Worm (Caenorhabditis elegans): ENCODE measurements around the gene R02F2.4.

The R02F2.4 gene

DNA sequence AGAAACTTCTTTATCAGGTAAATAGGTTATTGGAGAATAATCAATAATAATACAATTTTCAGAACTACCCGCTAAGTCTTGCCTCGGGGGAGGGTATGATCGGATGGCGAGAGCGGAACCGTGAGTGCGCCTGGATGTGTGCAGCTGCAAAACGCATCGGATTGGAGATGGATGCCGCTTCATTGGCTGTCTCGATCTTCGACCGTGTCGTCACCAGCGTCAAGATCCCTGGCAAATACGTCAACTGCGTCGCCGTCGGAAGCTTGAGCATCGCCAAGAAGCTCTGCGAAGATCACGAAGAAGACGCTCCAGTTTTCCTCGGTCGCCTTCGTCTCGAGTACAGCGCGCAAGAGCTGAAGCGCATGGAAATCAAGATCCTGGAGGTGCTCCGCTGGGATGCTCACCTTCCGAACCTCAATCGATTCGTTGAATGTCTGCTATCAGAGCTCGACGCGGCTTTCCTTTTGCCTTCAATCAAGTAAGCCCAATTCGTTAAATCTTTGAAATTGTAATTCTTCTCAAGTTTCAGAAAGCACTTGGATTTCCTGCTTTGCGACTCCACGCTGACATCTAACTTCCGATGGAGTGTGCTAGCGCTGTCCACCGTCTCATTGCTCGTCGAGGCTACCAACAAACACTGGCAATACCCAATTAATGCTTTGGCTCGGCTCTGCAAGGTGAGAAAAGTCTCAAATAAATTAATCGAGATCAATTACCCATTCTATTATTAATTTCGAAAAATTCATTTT is 20.8 kb downstream of the R02F2.4 start:
- TF ChIP-seq fos-1 (tag; optimal IDR thresholded peaks at IDR 0.05): no peak
- peak in 1 of 2 experiments; percentile 5 for TF ChIP-seq lsy-2 (tag; optimal IDR thresholded peaks at IDR 0.05)
- TF ChIP-seq mab-5 (tag; optimal IDR thresholded peaks at IDR 0.05): no peak

DNA sequence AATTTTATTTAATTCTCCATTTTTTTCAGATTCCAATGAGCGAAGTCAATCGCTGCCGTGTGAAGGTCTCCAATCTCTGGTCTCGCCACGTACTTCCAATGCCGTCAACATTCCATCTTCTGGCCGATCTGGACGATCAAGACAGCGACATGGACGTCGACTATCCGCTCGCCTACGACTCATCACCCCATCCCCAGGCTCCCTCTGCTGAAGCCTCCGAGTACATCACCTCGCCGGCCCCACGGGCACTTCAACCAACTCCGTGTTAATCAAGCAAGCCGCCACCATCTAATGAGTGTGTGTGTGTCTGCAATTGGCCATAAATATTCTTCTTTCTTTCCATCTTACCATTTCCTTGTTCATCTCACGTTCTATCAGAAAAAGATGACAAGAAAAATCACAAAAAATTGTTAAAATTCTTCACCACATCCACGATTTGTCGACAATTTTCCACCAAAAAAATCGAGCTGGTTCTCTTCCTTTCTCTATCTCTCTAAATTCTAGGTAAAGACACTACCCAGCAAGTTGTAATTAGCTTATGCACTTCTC is 21.5 kb downstream of the R02F2.4 start:
- peak; percentile 43 for TF ChIP-seq ama-1 (optimal IDR thresholded peaks at IDR 0.05)
- no peak for TF ChIP-seq lin-11 (tag; optimal IDR thresholded peaks at IDR 0.05)
- TF ChIP-seq ztf-11 (tag; optimal IDR thresholded peaks at IDR 0.05): no peak

DNA sequence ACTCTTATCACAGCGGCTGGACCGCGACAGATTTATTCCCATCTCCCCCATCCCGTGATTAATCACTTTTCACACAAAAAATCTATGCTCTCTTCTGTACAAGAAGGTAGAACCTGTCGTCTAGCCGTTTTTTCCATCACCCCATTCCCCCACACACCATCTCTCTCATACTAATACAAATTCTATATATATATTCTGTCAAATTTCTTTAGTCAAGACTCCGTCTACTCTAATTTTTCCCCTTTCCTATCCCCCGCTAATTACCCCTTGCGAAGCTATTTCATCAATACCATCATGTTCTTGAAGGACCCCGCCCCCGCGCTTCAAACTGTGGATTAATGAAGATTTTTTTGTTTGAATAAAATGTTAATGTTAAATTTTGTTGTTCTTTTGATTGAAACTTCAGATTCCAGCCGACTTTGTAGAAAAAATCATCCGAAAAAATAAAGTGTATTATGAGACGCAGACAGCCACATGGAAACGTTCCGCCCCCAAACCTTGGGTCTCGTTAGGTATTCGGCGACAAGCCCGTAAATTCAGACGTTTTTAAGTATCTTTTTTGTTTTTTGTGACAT is 22.0 kb downstream of the R02F2.4 start:
- no peak for TF ChIP-seq ztf-11 (tag; optimal IDR thresholded peaks at IDR 0.05)
- TF ChIP-seq gmeb-1 (tag; optimal IDR thresholded peaks at IDR 0.05): peak; percentile 41
- peak; percentile 62 for TF ChIP-seq nhr-25 (tag; optimal IDR thresholded peaks at IDR 0.05)
- peak; percentile 65 for TF ChIP-seq crh-2 (tag; optimal IDR thresholded peaks at IDR 0.05)
- TF ChIP-seq ztf-1 (GFP tag; conservative IDR thresholded peaks at IDR 0.05): no peak
- peak; percentile 39 for TF ChIP-seq sma-3 (GFP tag; optimal IDR thresholded peaks at IDR 0.05)
- TF ChIP-seq nhr-21 (tag; optimal IDR thresholded peaks at IDR 0.05): peak; percentile 62
- no peak for TF ChIP-seq F13H6.1 (tag; optimal IDR thresholded peaks at IDR 0.05)
- no peak for TF ChIP-seq unc-55 (GFP tag; optimal IDR thresholded peaks at IDR 0.05)
- peak; percentile 5 for TF ChIP-seq fos-1 (tag; optimal IDR thresholded peaks at IDR 0.05)

DNA sequence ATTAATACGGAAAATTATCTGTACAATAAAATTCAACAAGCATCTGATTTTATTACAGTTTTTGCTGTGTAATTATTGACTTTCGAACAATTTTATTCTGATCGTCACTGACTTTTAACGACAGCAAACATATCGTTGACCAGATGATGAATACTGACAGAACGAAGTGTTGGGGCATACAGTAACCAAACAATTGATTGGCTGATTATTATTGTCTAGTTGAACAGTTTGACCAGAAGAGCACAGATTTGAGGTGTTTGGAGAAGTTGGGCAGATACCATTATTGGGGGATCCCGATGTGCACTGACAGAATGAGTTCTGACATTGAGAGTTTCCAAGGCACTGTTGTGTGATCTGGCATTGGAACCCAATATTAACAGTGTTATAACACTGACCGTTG is 22.8 kb downstream of the R02F2.4 start:
- no peak for TF ChIP-seq blmp-1 (tag; optimal IDR thresholded peaks at IDR 0.05; ENCODE audit: insufficient read depth)
- TF ChIP-seq ztf-11 (tag; optimal IDR thresholded peaks at IDR 0.05): no peak
- no peak for TF ChIP-seq dmd-4 (tag; optimal IDR thresholded peaks at IDR 0.05)
- no peak for TF ChIP-seq nhr-129 (tag; optimal IDR thresholded peaks at IDR 0.05)
- no peak for TF ChIP-seq ztf-1 (GFP tag; conservative IDR thresholded peaks at IDR 0.05)
- TF ChIP-seq nhr-12 (tag; optimal IDR thresholded peaks at IDR 0.05): no peak
- TF ChIP-seq nhr-25 (tag; optimal IDR thresholded peaks at IDR 0.05): no peak
- no peak for TF ChIP-seq lin-39 (tag; optimal IDR thresholded peaks at IDR 0.05)
- no peak for TF ChIP-seq elt-1 (tag; optimal IDR thresholded peaks at IDR 0.05)
- no peak for TF ChIP-seq alr-1 (tag; optimal IDR thresholded peaks at IDR 0.05)
- no peak for TF ChIP-seq unc-39 (tag; optimal IDR thresholded peaks at IDR 0.05)
- TF ChIP-seq sma-3 (GFP tag; optimal IDR thresholded peaks at IDR 0.05): no peak
- TF ChIP-seq nhr-77 (tag; optimal IDR thresholded peaks at IDR 0.05): no peak
- TF ChIP-seq nhr-10 (tag; optimal IDR thresholded peaks at IDR 0.05): no peak
- TF ChIP-seq mbf-1 (tag; optimal IDR thresholded peaks at IDR 0.05): no peak
- TF ChIP-seq egl-27 (tag; optimal IDR thresholded peaks at IDR 0.05): no peak

DNA sequence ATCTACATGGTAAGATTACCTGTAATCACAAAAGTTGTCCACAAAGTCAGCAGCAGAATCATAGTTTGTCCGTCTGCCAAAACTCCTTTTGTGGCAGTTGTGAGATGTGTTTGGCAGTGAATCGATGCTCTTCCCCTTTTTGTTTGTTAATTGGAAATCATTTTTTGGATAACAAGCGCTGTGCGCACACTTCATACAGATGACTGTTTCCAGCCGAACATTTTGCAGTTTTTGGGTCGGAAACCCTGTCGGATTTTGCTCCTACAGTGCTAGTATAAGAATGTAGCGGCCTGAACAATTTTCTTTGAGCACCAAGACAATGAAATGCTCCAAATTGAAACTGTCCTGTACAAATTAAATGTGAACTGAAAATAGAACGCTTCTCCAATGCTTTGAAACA is 24.6 kb downstream of the R02F2.4 start, which contains the start of gene D1044.7:
Gene D1044.7 (minus strand): TSS at position 101 of the 400 bp plus-strand sequence.
- TF ChIP-seq ztf-4 (tag; optimal IDR thresholded peaks at IDR 0.05): no peak
- TF ChIP-seq C34F6.9 (tag; optimal IDR thresholded peaks at IDR 0.05): no peak
- no peak for TF ChIP-seq nhr-21 (tag; optimal IDR thresholded peaks at IDR 0.05)
- TF ChIP-seq mbf-1 (tag; optimal IDR thresholded peaks at IDR 0.05): no peak
- no peak for TF ChIP-seq aly-2 (tag; optimal IDR thresholded peaks at IDR 0.05)
- no peak for TF ChIP-seq lsy-2 (tag; optimal IDR thresholded peaks at IDR 0.05)

DNA sequence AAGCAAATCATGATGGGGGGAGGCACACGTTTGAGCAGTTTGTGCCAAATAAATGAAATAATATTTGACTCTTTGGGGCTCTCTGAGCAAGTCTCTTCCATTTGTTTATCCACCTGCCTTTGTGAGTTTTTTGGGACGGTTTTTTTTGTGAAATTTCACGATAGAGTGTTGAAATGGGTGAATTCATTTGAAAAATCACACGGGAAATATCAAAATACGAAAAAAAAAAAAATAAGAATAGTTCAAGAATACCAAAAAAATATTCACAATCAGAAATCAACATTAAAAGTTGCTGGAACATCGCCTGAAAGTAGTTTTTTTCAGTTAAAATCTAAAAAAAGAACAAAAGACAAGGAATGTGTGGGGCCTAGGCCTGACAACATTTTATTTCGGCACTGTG is 28.4 kb downstream of the R02F2.4 start, which contains the start of gene pqn-25:
Gene pqn-25 (minus strand): TSS at position 101 of the 400 bp plus-strand sequence.
- TF ChIP-seq ztf-11 (tag; optimal IDR thresholded peaks at IDR 0.05) (no peak), sem-4 (tag; optimal IDR thresholded peaks at IDR 0.05) (no peak), Y55F3AM.14 (GFP tag; optimal IDR thresholded peaks at IDR 0.05) (no peak), mdl-1 (tag; optimal IDR thresholded peaks at IDR 0.05) (no peak), nhr-237 (tag; optimal IDR thresholded peaks at IDR 0.05) (no peak), ceh-82 (tag; optimal IDR thresholded peaks at IDR 0.05) (no peak), nhr-21 (tag; optimal IDR thresholded peaks at IDR 0.05) (no peak), ztf-1 (GFP tag; conservative IDR thresholded peaks at IDR 0.05) (no peak)
